Worm (Caenorhabditis elegans) whole organism, midembryonic: ENCODE results near the gene F25D1.3.

ENCODE experiments used
- T22C8.4 ChIP-seq: fragments of 200-800 bp; sonication (Bioruptor generic); IDR thresholded peaks from 2 replicates; pipeline ENCODE4 v1.3.6; 2022; ENCODE audit warnings: missing genetic modification characterization, missing compliant biosample characterization
- flt-1 ChIP-seq: fragments of 200-800 bp; sonication (Bioruptor generic); IDR thresholded peaks from 2 replicates; pipeline ENCODE4 v1.3.6; 2022; ENCODE audit warnings: missing genetic modification characterization, missing compliant biosample characterization
- med-1 ChIP-seq: sonication (generic microtip); optimal IDR thresholded peaks from 2 replicates; lab custom pipeline; 2017; ENCODE audit warnings: missing genetic modification characterization, mild to moderate bottlenecking, missing compliant biosample characterization, antibody characterized with exemption, missing genetic modification reagents; ENCODE audit not compliant: insufficient read depth
- tab-1 ChIP-seq: fragments of 200-800 bp; sonication (Bioruptor generic); IDR thresholded peaks from 2 replicates; pipeline ENCODE4 v1.3.6; 2022; ENCODE audit warnings: missing genetic modification characterization, missing compliant biosample characterization
- ztf-23 ChIP-seq: fragments of 200-800 bp; sonication (Bioruptor generic); IDR thresholded peaks from 2 replicates; pipeline ENCODE4 v1.3.6; 2022; ENCODE audit warnings: missing genetic modification reagents, missing genetic modification characterization, missing compliant biosample characterization
- ztf-29 ChIP-seq: fragments of 200-800 bp; sonication (Bioruptor generic); IDR thresholded peaks from 2 replicates; pipeline ENCODE4 v1.3.6; 2022; ENCODE audit warnings: missing genetic modification reagents, missing genetic modification characterization, missing compliant biosample characterization

ce11 chrV:10568496-10568895 is 40.0 kb downstream of the F25D1.3 start:
- TF ChIP-seq med-1: no peak
- TF ChIP-seq ztf-29 (GFP tag; lab: Robert Waterston, UW): no peak
- TF ChIP-seq flt-1 (GFP tag; lab: Robert Waterston, UW): no peak
- TF ChIP-seq tab-1 (GFP tag; lab: Robert Waterston, UW): no peak
- no peak for TF ChIP-seq T22C8.4
- no peak for TF ChIP-seq ztf-23
